Worm (Caenorhabditis elegans) whole organism, young adult: ENCODE results near the gene usip-1.

Source experiments
- D2030.7 ChIP-seq: fragments of 200-800 bp; sonication (Bioruptor generic); IDR thresholded peaks from 2 replicates; pipeline ENCODE4 v1.3.6; 2022; ENCODE audit warnings: missing genetic modification reagents, missing genetic modification characterization, missing compliant biosample characterization
- F10E7.11 ChIP-seq: sonication (generic microtip); optimal IDR thresholded peaks from 2 replicates; lab custom pipeline; 2017; ENCODE audit warnings: mild to moderate bottlenecking, missing genetic modification characterization, moderate library complexity, missing compliant biosample characterization
- F49E8.2 ChIP-seq: sonication (generic microtip); optimal IDR thresholded peaks from 3 replicates; lab custom pipeline; 2017; ENCODE audit warnings: missing genetic modification characterization, mild to moderate bottlenecking, missing compliant biosample characterization, antibody characterized with exemption, moderate library complexity; ENCODE audit not compliant: insufficient read depth
- T07F8.4 ChIP-seq: sonication (generic microtip); optimal IDR thresholded peaks from 2 replicates; lab custom pipeline; 2016; ENCODE audit warnings: mild to moderate bottlenecking, missing genetic modification characterization, moderate library complexity, missing compliant biosample characterization
- T26A5.8 ChIP-seq: sonication (generic microtip); optimal IDR thresholded peaks from 2 replicates; lab custom pipeline; 2016; ENCODE audit warnings: missing genetic modification characterization, missing compliant biosample characterization
- Y53F4B.3 ChIP-seq: fragments of 200-800 bp; sonication (Bioruptor generic); IDR thresholded peaks from 2 replicates; pipeline ENCODE4 v1.3.6; 2022; ENCODE audit warnings: missing genetic modification reagents, missing genetic modification characterization, missing compliant biosample characterization
- ZK185.1 ChIP-seq: sonication (generic microtip); optimal IDR thresholded peaks from 2 replicates; lab custom pipeline; 2016; ENCODE audit warnings: mild to moderate bottlenecking, missing genetic modification characterization, missing compliant biosample characterization; ENCODE audit not compliant: poor library complexity, severe bottlenecking
- attf-3 ChIP-seq: fragments of 200-800 bp; sonication (Bioruptor generic); conservative IDR thresholded peaks from 2 replicates; pipeline ENCODE4 v1.3.6; 2022; ENCODE audit warnings: missing genetic modification reagents, missing genetic modification characterization, missing compliant biosample characterization
- bed-1 ChIP-seq: fragments of 200-800 bp; sonication (Bioruptor generic); IDR thresholded peaks from 2 replicates; pipeline ENCODE4 v1.3.6; 2022; ENCODE audit warnings: missing genetic modification reagents, missing genetic modification characterization, missing compliant biosample characterization
- cebp-1 ChIP-seq, 2 experiments: fragments of 200-800 bp in 1 of 2; sonication (Bioruptor generic) in 1 of 2; sonication (generic microtip) in 1 of 2; IDR thresholded peaks in 1 of 2; optimal IDR thresholded peaks in 1 of 2; 2 replicates each; pipeline versions ENCODE4 v1.3.6 to Lab custom; 2017 to 2022; ENCODE audit warnings: missing compliant biosample characterization in 2 of 2, missing genetic modification characterization in 2 of 2, mild to moderate bottlenecking in 1 of 2, missing genetic modification reagents in 1 of 2, moderate library complexity in 1 of 2
- ceh-79 ChIP-seq: sonication (generic microtip); optimal IDR thresholded peaks from 2 replicates; lab custom pipeline; 2017; ENCODE audit warnings: mild to moderate bottlenecking, missing genetic modification characterization, missing compliant biosample characterization
- dpl-1 ChIP-seq: fragments of 150-350 bp; optimal IDR thresholded peaks from 2 replicates; lab custom pipeline; 2014; ENCODE audit warnings: missing biosample characterization, missing genetic modification reagents, missing genetic modification characterization
- efl-1 ChIP-seq: fragments of 150-350 bp; optimal IDR thresholded peaks from 2 replicates; lab custom pipeline; 2014; ENCODE audit warnings: missing biosample characterization, missing genetic modification reagents, missing genetic modification characterization
- ets-4 ChIP-seq: fragments of 200-800 bp; sonication (Bioruptor generic); optimal IDR thresholded peaks from 2 replicates; lab custom pipeline; 2018; ENCODE audit warnings: mild to moderate bottlenecking, missing genetic modification characterization, missing compliant biosample characterization
- hlh-12 ChIP-seq: sonication (generic microtip); optimal IDR thresholded peaks from 2 replicates; lab custom pipeline; 2016; ENCODE audit warnings: missing genetic modification characterization, missing compliant biosample characterization
- hmg-1.2 ChIP-seq: fragments of 200-800 bp; sonication (Bioruptor generic); IDR thresholded peaks from 2 replicates; pipeline ENCODE4 v1.3.6; 2022; ENCODE audit warnings: missing genetic modification reagents, missing genetic modification characterization, missing compliant biosample characterization
- let-526 ChIP-seq: fragments of 200-800 bp; sonication (Bioruptor generic); IDR thresholded peaks from 2 replicates; pipeline ENCODE4 v1.3.6; 2022; ENCODE audit warnings: missing genetic modification reagents, missing genetic modification characterization, missing compliant biosample characterization
- lin-26 ChIP-seq: fragments of 200-800 bp; sonication (Bioruptor generic); IDR thresholded peaks from 2 replicates; pipeline ENCODE4 v1.3.6; 2022; ENCODE audit warnings: missing genetic modification reagents, missing genetic modification characterization, missing compliant biosample characterization
- lin-35 ChIP-seq, 3 experiments: fragments of 150-350 bp in 2 of 3; sonication (generic microtip) in 1 of 3; optimal IDR thresholded peaks; 2 replicates each; lab custom pipeline; 2014 to 2018; ENCODE audit warnings: missing biosample characterization in 3 of 3, missing genetic modification characterization in 3 of 3, missing genetic modification reagents in 3 of 3
- lin-54 ChIP-seq: fragments of 200-800 bp; sonication (Bioruptor generic); optimal IDR thresholded peaks from 2 replicates; lab custom pipeline; 2018; ENCODE audit warnings: mild to moderate bottlenecking, missing genetic modification characterization, missing compliant biosample characterization
- lsl-1 ChIP-seq: fragments of 200-800 bp; sonication (Bioruptor generic); optimal IDR thresholded peaks from 2 replicates; lab custom pipeline; 2018; ENCODE audit warnings: mild to moderate bottlenecking, missing genetic modification characterization, moderate library complexity, missing compliant biosample characterization
- madf-10 ChIP-seq: sonication (generic microtip); optimal IDR thresholded peaks from 2 replicates; lab custom pipeline; 2016; ENCODE audit warnings: mild to moderate bottlenecking, missing genetic modification characterization, missing compliant biosample characterization
- madf-3 ChIP-seq: fragments of 200-800 bp; sonication (Bioruptor generic); IDR thresholded peaks from 2 replicates; pipeline ENCODE4 v1.3.6; 2022; ENCODE audit warnings: missing genetic modification reagents, missing genetic modification characterization, missing compliant biosample characterization
- madf-6 ChIP-seq: fragments of 200-800 bp; sonication (Bioruptor generic); IDR thresholded peaks from 2 replicates; pipeline ENCODE4 v1.3.6; 2022; ENCODE audit warnings: missing genetic modification reagents, missing genetic modification characterization, missing compliant biosample characterization
- mcd-1 ChIP-seq: fragments of 200-800 bp; sonication (Bioruptor generic); IDR thresholded peaks from 2 replicates; pipeline ENCODE4 v1.3.6; 2022; ENCODE audit warnings: missing genetic modification reagents, missing genetic modification characterization, missing compliant biosample characterization
- mel-28 ChIP-seq: sonication (generic microtip); optimal IDR thresholded peaks from 2 replicates; lab custom pipeline; 2016; ENCODE audit warnings: borderline replicate concordance, mild to moderate bottlenecking, missing genetic modification characterization, missing compliant biosample characterization
- mes-4 ChIP-seq: sonication (generic microtip); optimal IDR thresholded peaks from 2 replicates; lab custom pipeline; 2016; ENCODE audit warnings: missing genotype, missing genetic modification characterization, missing compliant biosample characterization
- nfya-2 ChIP-seq: fragments of 200-800 bp; sonication (Bioruptor generic); IDR thresholded peaks from 2 replicates; pipeline ENCODE4 v1.3.6; 2022; ENCODE audit warnings: missing genetic modification reagents, missing genetic modification characterization, missing compliant biosample characterization
- pbrm-1 ChIP-seq: fragments of 200-800 bp; sonication (Bioruptor generic); IDR thresholded peaks from 2 replicates; pipeline ENCODE4 v1.3.6; 2022; ENCODE audit warnings: missing genetic modification reagents, missing genetic modification characterization, missing compliant biosample characterization
- rec-8 ChIP-seq, 2 experiments: sonication (generic microtip); optimal IDR thresholded peaks; 2 replicates each; lab custom pipeline; 2016; ENCODE audit warnings: mild to moderate bottlenecking in 2 of 2, missing genetic modification characterization in 2 of 2, missing genetic modification reagents in 2 of 2, missing genotype in 2 of 2, missing biosample characterization in 1 of 2, missing compliant biosample characterization in 1 of 2, moderate library complexity in 1 of 2
- snpc-3.4 ChIP-seq: sonication (generic microtip); optimal IDR thresholded peaks from 2 replicates; lab custom pipeline; 2017; ENCODE audit warnings: missing genetic modification characterization, mild to moderate bottlenecking, missing compliant biosample characterization, antibody characterized with exemption, moderate library complexity, missing genotype, missing genetic modification reagents
- snpc-4 ChIP-seq, 5 experiments: fragments of 150-350 bp in 1 of 5; sonication (generic microtip) in 4 of 5; optimal IDR thresholded peaks; 2 replicates each; lab custom pipeline; 2014 to 2018; ENCODE audit warnings: missing genetic modification characterization in 5 of 5, missing biosample characterization in 3 of 5, antibody characterized with exemption in 2 of 5, mild to moderate bottlenecking in 2 of 5, missing compliant biosample characterization in 2 of 5, missing genotype in 2 of 5, moderate library complexity in 2 of 5, missing genetic modification reagents in 1 of 5
- somi-1 ChIP-seq: fragments of 200-800 bp; sonication (Bioruptor generic); optimal IDR thresholded peaks from 2 replicates; lab custom pipeline; 2018; ENCODE audit warnings: mild to moderate bottlenecking, missing genetic modification characterization, missing compliant biosample characterization
- sptf-2 ChIP-seq: fragments of 200-800 bp; sonication (Bioruptor generic); optimal IDR thresholded peaks from 2 replicates; lab custom pipeline; 2018; ENCODE audit warnings: mild to moderate bottlenecking, missing genetic modification characterization, missing compliant biosample characterization
- tbp1 ChIP-seq: fragments of 200-800 bp; sonication (Bioruptor generic); optimal IDR thresholded peaks from 2 replicates; lab custom pipeline; 2018; ENCODE audit warnings: mild to moderate bottlenecking, missing genetic modification characterization, missing compliant biosample characterization
- tbx-9 ChIP-seq: sonication (generic microtip); optimal IDR thresholded peaks from 2 replicates; lab custom pipeline; 2016; ENCODE audit warnings: borderline replicate concordance, missing genetic modification characterization, inconsistent platforms, missing compliant biosample characterization
- ztf-18 ChIP-seq: sonication (generic microtip); optimal IDR thresholded peaks from 2 replicates; lab custom pipeline; 2016; ENCODE audit warnings: missing genotype, mild to moderate bottlenecking, missing genetic modification characterization, missing compliant biosample characterization
- ztf-22 ChIP-seq: fragments of 200-800 bp; sonication (Bioruptor generic); optimal IDR thresholded peaks from 2 replicates; lab custom pipeline; 2018; ENCODE audit warnings: mild to moderate bottlenecking, missing genetic modification characterization, moderate library complexity, missing compliant biosample characterization

The usip-1 gene

ce11 chrV:12190943-12191569 is 7.1 kb upstream of the usip-1 start, which contains the start of gene dpy-30:
TSS of gene dpy-30 (plus strand) at chrV:12191519.
- TF ChIP-seq efl-1 (peak; percentile 12), F49E8.2 (tag; lab: Kevin White, UChicago) (peak; percentile 60), T07F8.4 (tag; lab: Kevin White, UChicago) (no peak), bed-1 (GFP tag; lab: Robert Waterston, UW) (no peak), ztf-18 (tag; lab: Kevin White, UChicago) (peak; percentile 10), snpc-4 (GFP tag; optimal IDR thresholded peaks at IDR 0.05; lab: Kevin White, UChicago) (no peak), snpc-4 (tag; optimal IDR thresholded peaks at IDR 0.05; lab: Kevin White, UChicago) (peak in 2 of 4 experiments; percentile 3 to 46), let-526 (GFP tag; lab: Robert Waterston, UW) (no peak), nfya-2 (no peak), madf-3 (no peak), mcd-1 (GFP tag; lab: Robert Waterston, UW) (0 out of 2 replicates have a peak, but pooled peaks have one; percentile 18), dpl-1 (no peak), cebp-1 (GFP tag; IDR thresholded peaks at IDR 0.05; lab: Robert Waterston, UW) (no peak), cebp-1 (tag; optimal IDR thresholded peaks at IDR 0.05; lab: Kevin White, UChicago) (peak; percentile 4), attf-3 (peak; percentile 67), hmg-1.2 (GFP tag; lab: Robert Waterston, UW) (peak; percentile 86), rec-8 (tag; optimal IDR thresholded peaks at IDR 0.05; lab: Kevin White, UChicago) (no peak), somi-1 (GFP tag; lab: Kevin White, UChicago) (no peak), lin-54 (GFP tag; lab: Kevin White, UChicago) (peak; percentile 53), tbp1 (GFP tag; lab: Kevin White, UChicago) (peak; percentile 3), pbrm-1 (GFP tag; lab: Robert Waterston, UW) (peak; percentile 44; the same call in 1 of the 2 replicates), T26A5.8 (no peak), D2030.7 (GFP tag; lab: Robert Waterston, UW) (peak; percentile 31; the same call in 1 of the 2 replicates), lin-26 (no peak), snpc-3.4 (tag; lab: Kevin White, UChicago) (peak; percentile 57), sptf-2 (no peak), hlh-12 (tag; lab: Kevin White, UChicago) (no peak), madf-6 (GFP tag; lab: Robert Waterston, UW) (peak; percentile 38; the same call in 1 of the 2 replicates), lsl-1 (GFP tag; lab: Kevin White, UChicago) (peak; percentile 62)

- TF ChIP-seq madf-10 (tag; lab: Kevin White, UChicago) (no peak), mes-4 (tag; lab: Kevin White, UChicago) (no peak), lin-35 (GFP tag; optimal IDR thresholded peaks at IDR 0.05; lab: Kevin White, UChicago) (no peak), Y53F4B.3 (GFP tag; lab: Robert Waterston, UW) (no peak), snpc-3.4 (tag; lab: Kevin White, UChicago) (no peak), tbp1 (GFP tag; lab: Kevin White, UChicago) (no peak), ceh-79 (tag; lab: Kevin White, UChicago) (no peak), mel-28 (tag; lab: Kevin White, UChicago) (no peak), lin-26 (no peak), tbx-9 (tag; lab: Kevin White, UChicago) (no peak), F49E8.2 (tag; lab: Kevin White, UChicago) (no peak), ZK185.1 (tag; lab: Kevin White, UChicago) (no peak), ets-4 (GFP tag; lab: Kevin White, UChicago) (no peak), ztf-22 (GFP tag; lab: Kevin White, UChicago) (no peak), F10E7.11 (no peak), madf-3 (no peak)
Observed at ce11 chrV:12188830-12189229, 4.8 kb upstream of the usip-1 start.
